In the genomic region with DNA sequence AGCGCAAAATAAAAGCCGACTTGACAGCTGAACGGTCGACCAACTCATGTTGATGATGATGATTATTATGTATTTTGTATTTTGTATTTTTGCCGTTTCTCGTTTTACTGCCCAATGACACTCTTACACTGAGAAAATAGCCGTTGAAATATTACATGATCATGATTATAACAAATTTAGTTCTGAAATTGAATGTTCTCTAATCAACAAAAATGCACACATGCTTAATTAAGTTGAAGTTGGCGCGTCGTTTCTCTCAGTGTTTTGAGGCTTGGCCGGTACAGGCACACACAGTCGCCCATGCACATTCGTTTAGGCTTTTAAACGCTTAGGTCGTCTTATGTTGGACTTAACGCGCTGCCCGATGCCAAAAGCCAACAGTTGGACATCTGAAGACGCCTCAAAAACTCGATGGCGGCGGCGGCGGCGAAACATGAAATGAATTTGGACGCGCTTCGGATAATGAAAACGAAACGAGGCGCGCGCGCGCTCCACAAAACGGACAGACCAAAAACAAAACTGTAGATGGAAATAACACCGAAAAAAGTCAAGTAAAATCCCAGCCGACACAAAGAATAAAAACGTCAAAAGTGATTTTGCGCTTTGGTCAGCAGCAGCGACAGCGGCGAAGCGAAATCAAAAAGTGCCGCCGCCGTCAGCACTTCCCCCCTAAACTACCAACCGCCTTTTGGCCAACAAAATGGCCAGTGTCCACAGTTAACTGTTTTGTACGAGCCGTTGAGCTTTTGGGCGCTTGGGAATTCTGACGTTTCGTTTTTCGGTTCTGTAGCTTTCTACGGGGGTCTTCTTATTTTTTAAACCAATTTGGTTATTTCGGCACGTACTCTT, we compare ENCODE assay signal across 5 fruit fly cellular contexts.
TF ChIP-seq lines count a peak whose summit lies in the region.

No protein-coding gene starts in this region.

- peak; percentile 56 for TF ChIP-seq CTCF in whole organism, embryonic (GFP tag; optimal IDR thresholded peaks at IDR 0.05; lab: Kevin White, UChicago)

TF ChIP-seq in whole organism, adult, 20 proteins besides CTCF, POLR2A, EP300 and RAD21:
- TF ChIP-seq CG14711 (tag; optimal IDR thresholded peaks at IDR 0.05; lab: Kevin White, UChicago) (peak; percentile 22), CG11617 (GFP tag; optimal IDR thresholded peaks at IDR 0.05; lab: Kevin White, UChicago) (no peak), Mnt (GFP tag; optimal IDR thresholded peaks at IDR 0.05; lab: Kevin White, UChicago) (no peak), bab1 (GFP tag; optimal IDR thresholded peaks at IDR 0.05; lab: Kevin White, UChicago) (no peak), toe (GFP tag; optimal IDR thresholded peaks at IDR 0.05; lab: Kevin White, UChicago) (no peak), tj (GFP tag; optimal IDR thresholded peaks at IDR 0.05; lab: Kevin White, UChicago) (peak; percentile 93), CG1620 (GFP tag; optimal IDR thresholded peaks at IDR 0.05; lab: Kevin White, UChicago) (no peak), CG12768 (GFP tag; optimal IDR thresholded peaks at IDR 0.05; lab: Kevin White, UChicago) (no peak)

TF ChIP-seq in whole organism, embryonic, 481 proteins besides CTCF, POLR2A, EP300 and RAD21 (continues in another document):
- peak; percentile 77 for TF ChIP-seq CG3163 (GFP tag; optimal IDR thresholded peaks at IDR 0.05; lab: Kevin White, UChicago)
- TF ChIP-seq NC2β (GFP tag; optimal IDR thresholded peaks at IDR 0.05; lab: Kevin White, UChicago), result peak; percentile 87
- TF ChIP-seq CG14441 (GFP tag; IDR thresholded peaks at IDR 0.05; lab: Robert Waterston, UW), result peak; percentile 95
- TF ChIP-seq dpn (GFP tag; optimal IDR thresholded peaks at IDR 0.05; lab: Kevin White, UChicago), result peak; percentile 95
- TF ChIP-seq CG11695 (GFP tag; IDR thresholded peaks at IDR 0.05; lab: Robert Waterston, UW), result peak; percentile 93
- TF ChIP-seq NFAT (GFP tag; IDR thresholded peaks at IDR 0.05; lab: Robert Waterston, UW), result peak; percentile 89
- peak; percentile 70; the same call in 1 of the 3 replicates for TF ChIP-seq z (GFP tag; IDR thresholded peaks at IDR 0.05; lab: Robert Waterston, UW)
- TF ChIP-seq CG9727 (GFP tag; optimal IDR thresholded peaks at IDR 0.05; lab: Kevin White, UChicago), result peak; percentile 88
- TF ChIP-seq pb (GFP tag; optimal IDR thresholded peaks at IDR 0.05; lab: Kevin White, UChicago), result peak; percentile 88
- TF ChIP-seq Hr51 (GFP tag; optimal IDR thresholded peaks at IDR 0.05; lab: Kevin White, UChicago), result peak; percentile 69 to 94
- TF ChIP-seq CG3838 (GFP tag; optimal IDR thresholded peaks at IDR 0.05; lab: Kevin White, UChicago), result peak; percentile 81
- peak; percentile 50; the same call in 1 of the 2 replicates for TF ChIP-seq CG8765 (GFP tag; IDR thresholded peaks at IDR 0.05; lab: Robert Waterston, UW)
- TF ChIP-seq CG11093 (GFP tag; IDR thresholded peaks at IDR 0.05; lab: Robert Waterston, UW), result peak; percentile 80; the same call in 2 of the 3 replicates
- TF ChIP-seq CG12236 (GFP tag; optimal IDR thresholded peaks at IDR 0.05; lab: Kevin White, UChicago), result peak; percentile 83
- TF ChIP-seq HHEX (GFP tag; optimal IDR thresholded peaks at IDR 0.05; lab: Kevin White, UChicago), result peak; percentile 92
- peak; percentile 93 for TF ChIP-seq Asciz (GFP tag; optimal IDR thresholded peaks at IDR 0.05; lab: Kevin White, UChicago)
- peak; percentile 64 for TF ChIP-seq gcm2 (GFP tag; optimal IDR thresholded peaks at IDR 0.05; lab: Kevin White, UChicago)

TF ChIP-seq in whole organism, prepupa, 60 proteins besides CTCF, POLR2A, EP300 and RAD21 (continues in another document):
- peak; percentile 44 for TF ChIP-seq fd59A (GFP tag; optimal IDR thresholded peaks at IDR 0.05; lab: Kevin White, UChicago)
- peak; percentile 80 for TF ChIP-seq CG32006 (GFP tag; optimal IDR thresholded peaks at IDR 0.05; lab: Kevin White, UChicago)
- TF ChIP-seq net (GFP tag; optimal IDR thresholded peaks at IDR 0.05; lab: Kevin White, UChicago), result peak; percentile 85
- peak; percentile 79 for TF ChIP-seq Sox15 (GFP tag; optimal IDR thresholded peaks at IDR 0.05; lab: Kevin White, UChicago)
- peak; percentile 56 for TF ChIP-seq CG10631 (GFP tag; optimal IDR thresholded peaks at IDR 0.05; lab: Kevin White, UChicago)
- TF ChIP-seq CG8319 (GFP tag; optimal IDR thresholded peaks at IDR 0.05; lab: Kevin White, UChicago), result peak; percentile 82
- peak; percentile 68 for TF ChIP-seq Blimp-1 (GFP tag; optimal IDR thresholded peaks at IDR 0.05; lab: Kevin White, UChicago)
- peak; percentile 86 for TF ChIP-seq acj6 (GFP tag; optimal IDR thresholded peaks at IDR 0.05; lab: Kevin White, UChicago)
- no peak for TF ChIP-seq Hr38 (GFP tag; optimal IDR thresholded peaks at IDR 0.05; lab: Kevin White, UChicago)
- peak; percentile 96 for TF ChIP-seq Eip78C (GFP tag; lab: Kevin White, UChicago)
- peak; percentile 86 for TF ChIP-seq lz (GFP tag; optimal IDR thresholded peaks at IDR 0.05; lab: Kevin White, UChicago)
- peak; percentile 83 for TF ChIP-seq Ets21C (GFP tag; optimal IDR thresholded peaks at IDR 0.05; lab: Kevin White, UChicago)
- TF ChIP-seq Eip93F (GFP tag; optimal IDR thresholded peaks at IDR 0.05; lab: Kevin White, UChicago), result peak; percentile 64
- TF ChIP-seq CG6163 (GFP tag; IDR thresholded peaks at IDR 0.05; lab: Robert Waterston, UW), result peak; percentile 94
- peak; percentile 55 for TF ChIP-seq CG6854 (GFP tag; optimal IDR thresholded peaks at IDR 0.05; lab: Kevin White, UChicago)
- peak; percentile 90 for TF ChIP-seq Met (GFP tag; optimal IDR thresholded peaks at IDR 0.05; lab: Kevin White, UChicago)
- TF ChIP-seq CG11762 (GFP tag; optimal IDR thresholded peaks at IDR 0.05; lab: Kevin White, UChicago; ENCODE audit: insufficient read depth), result peak; percentile 74
- peak; percentile 62 for TF ChIP-seq CG4318 (GFP tag; optimal IDR thresholded peaks at IDR 0.05; lab: Kevin White, UChicago)
- peak; percentile 89 for TF ChIP-seq Hr39 (GFP tag; optimal IDR thresholded peaks at IDR 0.05; lab: Kevin White, UChicago)

TF ChIP-seq in whole organism, pupa, 21 proteins besides CTCF, POLR2A, EP300 and RAD21 (continues in another document):
- TF ChIP-seq Ets98B (GFP tag; IDR thresholded peaks at IDR 0.05; lab: Robert Waterston, UW) (peak; percentile 85), Pif1A (GFP tag; optimal IDR thresholded peaks at IDR 0.05; lab: Kevin White, UChicago) (peak; percentile 86), CG9948 (tag; optimal IDR thresholded peaks at IDR 0.05; lab: Kevin White, UChicago) (peak; percentile 61), CG14655 (GFP tag; optimal IDR thresholded peaks at IDR 0.05; lab: Kevin White, UChicago) (peak; percentile 61), rn (GFP tag; IDR thresholded peaks at IDR 0.05; lab: Robert Waterston, UW) (peak; percentile 73), CG15710 (tag; optimal IDR thresholded peaks at IDR 0.05; lab: Kevin White, UChicago) (peak; percentile 62), CG4496 (GFP tag; IDR thresholded peaks at IDR 0.05; lab: Robert Waterston, UW) (peak; percentile 91), CG10348 (GFP tag; IDR thresholded peaks at IDR 0.05; lab: Robert Waterston, UW) (peak; percentile 32; the same call in 1 of the 2 replicates), D1 (tag; optimal IDR thresholded peaks at IDR 0.05; lab: Kevin White, UChicago) (no peak), gl (tag; optimal IDR thresholded peaks at IDR 0.05; lab: Kevin White, UChicago) (peak; percentile 11), fd96Ca (GFP tag; IDR thresholded peaks at IDR 0.05; lab: Robert Waterston, UW) (peak; percentile 85), CG32121 (GFP tag; IDR thresholded peaks at IDR 0.05; lab: Robert Waterston, UW) (peak; percentile 87), CG13204 (GFP tag; optimal IDR thresholded peaks at IDR 0.05; lab: Kevin White, UChicago) (peak; percentile 1), Snoo (tag; optimal IDR thresholded peaks at IDR 0.05; lab: Kevin White, UChicago) (peak; percentile 80), CG17806 (tag; optimal IDR thresholded peaks at IDR 0.05; lab: Kevin White, UChicago) (peak; percentile 72), CG8159 (tag; optimal IDR thresholded peaks at IDR 0.05; lab: Kevin White, UChicago) (peak; percentile 69), EcR (GFP tag; optimal IDR thresholded peaks at IDR 0.05; lab: Kevin White, UChicago) (no peak), CG12605 (GFP tag; IDR thresholded peaks at IDR 0.05; lab: Robert Waterston, UW) (peak; percentile 52), Pif1B (GFP tag; optimal IDR thresholded peaks at IDR 0.05; lab: Kevin White, UChicago) (peak; percentile 81), CG8301 (tag; optimal IDR thresholded peaks at IDR 0.05; lab: Kevin White, UChicago) (peak; percentile 67)

TF ChIP-seq in whole organism, wandering third instar larva, 38 proteins besides CTCF, POLR2A, EP300 and RAD21 (continues in another document):
- TF ChIP-seq dmrt93B (GFP tag; optimal IDR thresholded peaks at IDR 0.05; lab: Kevin White, UChicago) (peak; percentile 61), Hr78 (GFP tag; optimal IDR thresholded peaks at IDR 0.05; lab: Kevin White, UChicago) (no peak), dl (GFP tag; optimal IDR thresholded peaks at IDR 0.05; lab: Kevin White, UChicago; ENCODE audit: insufficient read depth in 1 of 2, partially characterized antibody in 2 of 2) (no peak), fru (GFP tag; optimal IDR thresholded peaks at IDR 0.05; lab: Kevin White, UChicago) (peak; percentile 91), CG9705 (GFP tag; optimal IDR thresholded peaks at IDR 0.05; lab: Kevin White, UChicago) (peak; percentile 15), Hnf4 (GFP tag; optimal IDR thresholded peaks at IDR 0.05; lab: Kevin White, UChicago) (peak; percentile 89), sage (GFP tag; optimal IDR thresholded peaks at IDR 0.05; lab: Kevin White, UChicago) (peak; percentile 79), brk (GFP tag; optimal IDR thresholded peaks at IDR 0.05; lab: Kevin White, UChicago) (peak; percentile 70), N (GFP tag; optimal IDR thresholded peaks at IDR 0.05; lab: Kevin White, UChicago) (no peak), foxo (GFP tag; optimal IDR thresholded peaks at IDR 0.05; lab: Kevin White, UChicago) (peak; percentile 5 to 92), Sp1 (GFP tag; optimal IDR thresholded peaks at IDR 0.05; lab: Kevin White, UChicago) (peak; percentile 77), jim (GFP tag; optimal IDR thresholded peaks at IDR 0.05; lab: Kevin White, UChicago) (no peak), ey (GFP tag; optimal IDR thresholded peaks at IDR 0.05; lab: Kevin White, UChicago) (peak; percentile 88), Mio (GFP tag; optimal IDR thresholded peaks at IDR 0.05; lab: Kevin White, UChicago) (peak; percentile 6), br (GFP tag; optimal IDR thresholded peaks at IDR 0.05; lab: Kevin White, UChicago) (peak; percentile 86), OdsH (GFP tag; optimal IDR thresholded peaks at IDR 0.05; lab: Kevin White, UChicago) (peak; percentile 86), psq (GFP tag; optimal IDR thresholded peaks at IDR 0.05; lab: Kevin White, UChicago) (peak; percentile 79), tai (GFP tag; optimal IDR thresholded peaks at IDR 0.05; lab: Kevin White, UChicago) (peak; percentile 80), lola (GFP tag; optimal IDR thresholded peaks at IDR 0.05; lab: Kevin White, UChicago) (no peak), usp (GFP tag; optimal IDR thresholded peaks at IDR 0.05; lab: Kevin White, UChicago) (no peak), HLH106 (tag; optimal IDR thresholded peaks at IDR 0.05; lab: Kevin White, UChicago) (peak; percentile 74), CrebA (GFP tag; optimal IDR thresholded peaks at IDR 0.05; lab: Kevin White, UChicago; ENCODE audit: borderline replicate concordance) (peak; percentile 6)
